Fruit fly (Drosophila melanogaster): Measurements from ENCODE around the gene CG12099.
A peak's percentile ranks its signal among the peaks of the same experiment; 100 is the strongest.

The CG12099 gene

dm6 chr3L:1515820-1516540, 42.3 kb downstream of the CG12099 start (continued):
- peak; percentile 70 for TF ChIP-seq CG16863 (GFP tag; optimal IDR thresholded peaks at IDR 0.05)
- TF ChIP-seq CG5953 (GFP tag; IDR thresholded peaks at IDR 0.05) = peak; percentile 51; the same call in 1 of the 2 replicates
- peak; percentile 76 for TF ChIP-seq org-1 (GFP tag; optimal IDR thresholded peaks at IDR 0.05)
- TF ChIP-seq sens (GFP tag) = peak; percentile 97
- TF ChIP-seq Deaf1 (tag; optimal IDR thresholded peaks at IDR 0.05) = peak; percentile 9
- no peak for TF ChIP-seq dimm (GFP tag; IDR thresholded peaks at IDR 0.05)
- TF ChIP-seq vfl (GFP tag; optimal IDR thresholded peaks at IDR 0.05) = no peak
- TF ChIP-seq Lhr (GFP tag; optimal IDR thresholded peaks at IDR 0.05) = peak; percentile 58
- peak; percentile 81 for TF ChIP-seq CG7556 (GFP tag; optimal IDR thresholded peaks at IDR 0.05)
- TF ChIP-seq sisA (GFP tag; IDR thresholded peaks at IDR 0.05) = peak; percentile 78
- TF ChIP-seq Abd-B (GFP tag; optimal IDR thresholded peaks at IDR 0.05) = peak; percentile 73
- no peak for TF ChIP-seq gro (GFP tag; optimal IDR thresholded peaks at IDR 0.05)
- peak; percentile 62 for TF ChIP-seq HmgZ (tag; optimal IDR thresholded peaks at IDR 0.05)
- no peak for TF ChIP-seq grn (GFP tag; optimal IDR thresholded peaks at IDR 0.05)
- no peak for TF ChIP-seq MBD-R2 (GFP tag; IDR thresholded peaks at IDR 0.05)
- no peak for TF ChIP-seq CG17612 (GFP tag; IDR thresholded peaks at IDR 0.05)
- no peak for TF ChIP-seq al (GFP tag; IDR thresholded peaks at IDR 0.05)
- TF ChIP-seq ato (GFP tag; IDR thresholded peaks at IDR 0.05; ENCODE audit: partially characterized antibody) = no peak
- TF ChIP-seq Eip74EF (GFP tag; optimal IDR thresholded peaks at IDR 0.05) = peak in 1 of 2 experiments; percentile 75
- no peak for TF ChIP-seq CG7928 (GFP tag; optimal IDR thresholded peaks at IDR 0.05)
- TF ChIP-seq CG7372 (GFP tag; IDR thresholded peaks at IDR 0.05) = 0 out of 2 replicates have a peak, but pooled peaks have one; percentile 16
- peak; percentile 58 for TF ChIP-seq Usf (GFP tag; optimal IDR thresholded peaks at IDR 0.05)
- TF ChIP-seq CG10267 (tag; optimal IDR thresholded peaks at IDR 0.05) = peak; percentile 56
- peak; percentile 1 for TF ChIP-seq Vsx1 (GFP tag; optimal IDR thresholded peaks at IDR 0.05)
- no peak for TF ChIP-seq wdn (GFP tag; IDR thresholded peaks at IDR 0.05)
- no peak for TF ChIP-seq zf30C (GFP tag; optimal IDR thresholded peaks at IDR 0.05)
- TF ChIP-seq crp (GFP tag; optimal IDR thresholded peaks at IDR 0.05) = no peak
- TF ChIP-seq Adf1 (GFP tag; IDR thresholded peaks at IDR 0.05) = no peak
- peak; percentile 71 for TF ChIP-seq dm (GFP tag; optimal IDR thresholded peaks at IDR 0.05)
- 0 out of 2 replicates have a peak, but pooled peaks have one; percentile 32 for TF ChIP-seq sens-2 (GFP tag; IDR thresholded peaks at IDR 0.05)
- TF ChIP-seq Scr (GFP tag; IDR thresholded peaks at IDR 0.05; ENCODE audit: partially characterized antibody) = no peak
- peak in 1 of 2 experiments; percentile 84 for TF ChIP-seq bsh (GFP tag; optimal IDR thresholded peaks at IDR 0.05)
- no peak for TF ChIP-seq zen2 (GFP tag; IDR thresholded peaks at IDR 0.05; ENCODE audit: partially characterized antibody)
- TF ChIP-seq CG32532 (GFP tag; IDR thresholded peaks at IDR 0.05) = peak; percentile 56
- TF ChIP-seq CG13123 (GFP tag; optimal IDR thresholded peaks at IDR 0.05) = peak; percentile 42
- TF ChIP-seq mirr (GFP tag; optimal IDR thresholded peaks at IDR 0.05) = no peak
- peak; percentile 3 for TF ChIP-seq scrt (GFP tag; optimal IDR thresholded peaks at IDR 0.05)
- TF ChIP-seq CG11723 (GFP tag; optimal IDR thresholded peaks at IDR 0.05) = peak; percentile 74
- TF ChIP-seq tgo (GFP tag; IDR thresholded peaks at IDR 0.05) = peak; percentile 61
- no peak for TF ChIP-seq crol (GFP tag; IDR thresholded peaks at IDR 0.05)
- TF ChIP-seq schlank (tag; optimal IDR thresholded peaks at IDR 0.05) = no peak
- peak; percentile 65 for TF ChIP-seq Hr3 (GFP tag; optimal IDR thresholded peaks at IDR 0.05)
- TF ChIP-seq Poxn (GFP tag; IDR thresholded peaks at IDR 0.05) = no peak
- TF ChIP-seq CG15011 (GFP tag; optimal IDR thresholded peaks at IDR 0.05) = peak; percentile 11
- peak; percentile 59 for TF ChIP-seq mam (GFP tag; optimal IDR thresholded peaks at IDR 0.05)
- no peak for TF ChIP-seq ems (GFP tag; optimal IDR thresholded peaks at IDR 0.05)
- TF ChIP-seq CG16779 (GFP tag; IDR thresholded peaks at IDR 0.05) = no peak
- 0 out of 2 replicates have a peak, but pooled peaks have one; percentile 25 for TF ChIP-seq E2f1 (GFP tag; IDR thresholded peaks at IDR 0.05)
- no peak for TF ChIP-seq p53 (GFP tag; optimal IDR thresholded peaks at IDR 0.05)
- TF ChIP-seq nerfin-2 (GFP tag; IDR thresholded peaks at IDR 0.05; ENCODE audit: partially characterized antibody) = no peak
